Worm (Caenorhabditis elegans) whole organism, young adult: ENCODE data around the gene R160.10.

ENCODE experiments used
- B0019.2 ChIP-seq: fragments of 200-800 bp; sonication (Bioruptor generic); conservative IDR thresholded peaks from 2 replicates; pipeline ENCODE4 v1.3.6; 2022; ENCODE audit warnings: missing genetic modification reagents, missing genetic modification characterization, missing compliant biosample characterization
- B0035.1 ChIP-seq: sonication (generic microtip); optimal IDR thresholded peaks from 2 replicates; lab custom pipeline; 2016; ENCODE audit warnings: missing genetic modification characterization, mild to moderate bottlenecking, missing compliant biosample characterization, missing genotype, missing genetic modification reagents
- C06A6.2 ChIP-seq: fragments of 200-800 bp; sonication (Bioruptor generic); conservative IDR thresholded peaks from 2 replicates; pipeline ENCODE4 v1.3.6; 2022; ENCODE audit warnings: missing genetic modification characterization, missing compliant biosample characterization
- F22D6.2 ChIP-seq: sonication (generic microtip); optimal IDR thresholded peaks from 2 replicates; lab custom pipeline; 2016; ENCODE audit warnings: mild to moderate bottlenecking, missing genetic modification characterization, missing compliant biosample characterization
- F23B12.7 ChIP-seq: sonication (generic microtip); optimal IDR thresholded peaks from 2 replicates; lab custom pipeline; 2017; ENCODE audit warnings: missing genetic modification characterization, mild to moderate bottlenecking, missing compliant biosample characterization, antibody characterized with exemption, moderate library complexity; ENCODE audit not compliant: insufficient read depth
- Y53F4B.3 ChIP-seq: fragments of 200-800 bp; sonication (Bioruptor generic); IDR thresholded peaks from 2 replicates; pipeline ENCODE4 v1.3.6; 2022; ENCODE audit warnings: missing genetic modification reagents, missing genetic modification characterization, missing compliant biosample characterization
- Y95B8A.8 ChIP-seq: fragments of 200-800 bp; sonication (Bioruptor generic); IDR thresholded peaks from 2 replicates; pipeline ENCODE4 v1.3.6; 2022; ENCODE audit warnings: missing genetic modification reagents, missing genetic modification characterization, missing compliant biosample characterization
- ama-1 ChIP-seq, 3 experiments: fragments of 150-350 bp in 1 of 3; sonication (generic microtip) in 2 of 3; optimal IDR thresholded peaks; 2 replicates each; lab custom pipeline; 2014 to 2018; ENCODE audit warnings: missing biosample characterization in 2 of 3, missing genetic modification characterization in 2 of 3, missing genetic modification reagents in 2 of 3
- atf-7 ChIP-seq: sonication (generic microtip); optimal IDR thresholded peaks from 2 replicates; lab custom pipeline; 2017; ENCODE audit warnings: mild to moderate bottlenecking, missing genetic modification characterization, missing compliant biosample characterization
- attf-3 ChIP-seq: fragments of 200-800 bp; sonication (Bioruptor generic); conservative IDR thresholded peaks from 2 replicates; pipeline ENCODE4 v1.3.6; 2022; ENCODE audit warnings: missing genetic modification reagents, missing genetic modification characterization, missing compliant biosample characterization
- bed-1 ChIP-seq: fragments of 200-800 bp; sonication (Bioruptor generic); IDR thresholded peaks from 2 replicates; pipeline ENCODE4 v1.3.6; 2022; ENCODE audit warnings: missing genetic modification reagents, missing genetic modification characterization, missing compliant biosample characterization
- ceh-27 ChIP-seq: fragments of 200-800 bp; sonication (Bioruptor generic); optimal IDR thresholded peaks from 2 replicates; lab custom pipeline; 2018; ENCODE audit warnings: mild to moderate bottlenecking, missing genetic modification characterization, moderate library complexity, missing compliant biosample characterization
- die-1 ChIP-seq: sonication (generic microtip); optimal IDR thresholded peaks from 2 replicates; lab custom pipeline; 2016; ENCODE audit warnings: missing genotype, mild to moderate bottlenecking, missing genetic modification characterization, missing compliant biosample characterization
- dox-1 ChIP-seq: fragments of 200-800 bp; sonication (Bioruptor generic); IDR thresholded peaks from 2 replicates; pipeline ENCODE4 v1.3.6; 2022; ENCODE audit warnings: missing genetic modification reagents, missing genetic modification characterization, missing compliant biosample characterization
- egl-18 ChIP-seq: fragments of 200-800 bp; sonication (Bioruptor generic); IDR thresholded peaks from 2 replicates; pipeline ENCODE4 v1.3.6; 2022; ENCODE audit warnings: missing genetic modification reagents, missing genetic modification characterization, missing compliant biosample characterization
- egl-44 ChIP-seq: fragments of 200-800 bp; sonication (Bioruptor generic); IDR thresholded peaks from 2 replicates; pipeline ENCODE4 v1.3.6; 2022; ENCODE audit warnings: missing genetic modification reagents, missing genetic modification characterization, missing compliant biosample characterization
- egrh-3 ChIP-seq: fragments of 200-800 bp; sonication (Bioruptor generic); IDR thresholded peaks from 2 replicates; pipeline ENCODE4 v1.3.6; 2022; ENCODE audit warnings: missing genetic modification reagents, missing genetic modification characterization, missing compliant biosample characterization
- him-1 ChIP-seq: sonication (generic microtip); optimal IDR thresholded peaks from 2 replicates; lab custom pipeline; 2016; ENCODE audit warnings: missing genotype, missing genetic modification reagents, missing genetic modification characterization, missing compliant biosample characterization
- let-607 ChIP-seq, 2 experiments: fragments of 200-800 bp in 1 of 2; sonication (Bioruptor generic) in 1 of 2; sonication (generic microtip) in 1 of 2; optimal IDR thresholded peaks; 2 replicates each; lab custom pipeline; 2016 to 2018; ENCODE audit warnings: mild to moderate bottlenecking in 2 of 2, missing compliant biosample characterization in 2 of 2, missing genetic modification characterization in 2 of 2, moderate library complexity in 2 of 2, missing genotype in 1 of 2
- lin-40 ChIP-seq: sonication (generic microtip); optimal IDR thresholded peaks from 2 replicates; lab custom pipeline; 2016; ENCODE audit warnings: missing genetic modification characterization, mild to moderate bottlenecking, missing compliant biosample characterization, missing genotype, missing genetic modification reagents
- lir-1 ChIP-seq: fragments of 200-800 bp; sonication (Bioruptor generic); conservative IDR thresholded peaks from 2 replicates; pipeline ENCODE4 v1.3.6; 2022; ENCODE audit warnings: missing genetic modification reagents, missing genetic modification characterization, missing compliant biosample characterization
- madf-10 ChIP-seq: sonication (generic microtip); optimal IDR thresholded peaks from 2 replicates; lab custom pipeline; 2016; ENCODE audit warnings: mild to moderate bottlenecking, missing genetic modification characterization, missing compliant biosample characterization
- mcd-1 ChIP-seq: fragments of 200-800 bp; sonication (Bioruptor generic); IDR thresholded peaks from 2 replicates; pipeline ENCODE4 v1.3.6; 2022; ENCODE audit warnings: missing genetic modification reagents, missing genetic modification characterization, missing compliant biosample characterization
- nfya-2 ChIP-seq: fragments of 200-800 bp; sonication (Bioruptor generic); IDR thresholded peaks from 2 replicates; pipeline ENCODE4 v1.3.6; 2022; ENCODE audit warnings: missing genetic modification reagents, missing genetic modification characterization, missing compliant biosample characterization
- nhr-90 ChIP-seq: sonication (generic microtip); optimal IDR thresholded peaks from 2 replicates; lab custom pipeline; 2016; ENCODE audit warnings: missing genotype, mild to moderate bottlenecking, missing genetic modification characterization, missing compliant biosample characterization
- rec-8 ChIP-seq, 2 experiments: sonication (generic microtip); optimal IDR thresholded peaks; 2 replicates each; lab custom pipeline; 2016; ENCODE audit warnings: mild to moderate bottlenecking in 2 of 2, missing genetic modification characterization in 2 of 2, missing genetic modification reagents in 2 of 2, missing genotype in 2 of 2, missing biosample characterization in 1 of 2, missing compliant biosample characterization in 1 of 2, moderate library complexity in 1 of 2
- unc-62 ChIP-seq: fragments of 150-350 bp; optimal IDR thresholded peaks from 2 replicates; lab custom pipeline; 2014; ENCODE audit warnings: missing biosample characterization, missing genetic modification reagents, missing genetic modification characterization
- zfh-2 ChIP-seq: fragments of 200-800 bp; sonication (Bioruptor generic); conservative IDR thresholded peaks from 2 replicates; pipeline ENCODE4 v1.3.6; 2022; ENCODE audit warnings: missing genetic modification reagents, missing genetic modification characterization, missing compliant biosample characterization
- ztf-22 ChIP-seq: fragments of 200-800 bp; sonication (Bioruptor generic); optimal IDR thresholded peaks from 2 replicates; lab custom pipeline; 2018; ENCODE audit warnings: mild to moderate bottlenecking, missing genetic modification characterization, moderate library complexity, missing compliant biosample characterization

The R160.10 gene

DNA sequence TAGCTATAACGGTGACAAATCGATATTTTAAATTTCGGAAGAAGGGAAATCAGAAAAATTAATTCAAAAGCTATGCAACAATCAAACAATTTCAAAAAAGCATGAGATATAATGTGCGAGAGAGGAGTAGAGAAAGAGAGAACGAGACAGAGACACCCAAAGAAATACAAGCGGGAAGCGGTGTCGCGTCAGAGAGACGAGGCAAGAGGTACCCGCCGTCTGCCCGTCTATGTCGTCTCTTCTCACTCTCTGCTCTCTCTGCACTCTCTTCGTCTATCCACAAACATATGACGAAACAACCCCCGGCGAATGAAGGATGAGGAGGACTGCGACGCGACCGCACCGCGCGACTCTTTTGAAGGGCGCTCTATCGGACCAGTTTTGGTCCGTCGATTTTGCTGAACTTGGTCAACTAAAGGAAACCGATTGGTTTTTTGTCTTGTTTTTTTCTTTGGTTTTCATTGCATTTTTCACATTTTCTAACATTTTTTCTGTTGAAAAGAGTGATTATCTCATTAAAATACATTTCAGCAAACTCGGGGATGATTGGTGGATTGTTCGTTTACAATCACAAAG, 21.6 kb upstream of the R160.10 start, which contains the start of gene dpy-23 (continued):
- TF ChIP-seq let-607 (tag; optimal IDR thresholded peaks at IDR 0.05; lab: Kevin White, UChicago) (peak in 1 of 2 experiments; percentile 59), egl-18 (GFP tag; lab: Robert Waterston, UW) (no peak), B0035.1 (tag; lab: Kevin White, UChicago) (peak; percentile 12)

DNA sequence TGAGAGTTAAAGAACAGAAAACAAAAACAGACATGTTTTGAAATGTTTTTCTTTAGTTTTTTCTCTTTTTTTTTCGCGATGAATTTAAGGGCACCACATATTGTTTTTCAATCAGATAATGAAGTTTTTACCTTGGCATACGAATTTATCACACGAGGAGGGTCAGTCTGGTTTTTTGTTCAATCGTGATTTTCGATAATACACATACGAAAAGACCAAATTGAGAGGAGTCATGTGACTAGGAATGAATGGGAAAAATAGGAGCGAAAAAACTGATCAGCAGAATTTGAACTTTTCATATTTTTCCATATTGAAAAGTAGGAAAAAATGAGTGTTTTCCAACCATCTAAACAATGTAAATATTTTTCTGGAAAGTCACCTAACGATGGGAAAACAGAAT, 19.2 kb upstream of the R160.10 start:
- TF ChIP-seq dox-1 (no peak), C06A6.2 (GFP tag; lab: Robert Waterston, UW) (no peak), nfya-2 (GFP tag; lab: Robert Waterston, UW) (no peak), bed-1 (GFP tag; lab: Robert Waterston, UW) (no peak)

DNA sequence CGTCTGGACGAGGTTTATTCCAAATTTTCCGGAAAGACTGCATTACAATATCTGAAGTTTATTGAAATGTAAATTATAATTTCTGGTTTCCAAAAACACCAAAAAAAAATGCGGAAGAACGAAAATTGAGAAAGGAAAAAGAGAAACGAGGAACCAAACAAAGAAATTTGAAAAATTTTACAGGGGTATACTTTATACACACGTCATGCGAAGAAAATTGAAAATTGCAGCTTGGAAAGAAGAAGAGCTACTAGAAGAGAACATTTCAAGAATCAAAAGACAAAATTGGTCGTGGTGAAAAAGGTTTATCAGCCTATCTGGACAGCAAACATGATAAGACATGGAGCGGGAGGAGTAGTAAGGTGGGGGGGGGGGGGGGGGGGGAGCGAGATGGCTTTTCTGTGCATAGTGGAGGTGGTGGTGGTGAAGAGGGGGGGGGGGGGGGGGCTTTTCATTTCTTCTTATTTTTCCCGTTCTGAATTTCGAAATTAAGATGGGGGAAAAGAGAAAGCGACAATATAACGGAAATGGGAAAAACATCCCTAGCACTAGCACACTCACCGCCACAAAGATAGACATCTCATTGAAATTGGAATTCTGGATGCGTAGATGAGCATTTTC, 16.1 kb upstream of the R160.10 start, which contains the start of gene lst-2:
lst-2 (minus strand) TSS at position 51 of the 621 bp plus-strand sequence.
- peak; percentile 27; the same call in 1 of the 2 replicates for TF ChIP-seq mcd-1 (GFP tag; lab: Robert Waterston, UW)
- TF ChIP-seq zfh-2 (GFP tag; lab: Robert Waterston, UW): peak; percentile 79
- no peak for TF ChIP-seq atf-7 (tag; lab: Kevin White, UChicago)
- TF ChIP-seq ceh-27 (GFP tag; lab: Kevin White, UChicago): no peak
- peak; percentile 90; the same call in 1 of the 2 replicates for TF ChIP-seq egrh-3 (GFP tag; lab: Robert Waterston, UW)

DNA sequence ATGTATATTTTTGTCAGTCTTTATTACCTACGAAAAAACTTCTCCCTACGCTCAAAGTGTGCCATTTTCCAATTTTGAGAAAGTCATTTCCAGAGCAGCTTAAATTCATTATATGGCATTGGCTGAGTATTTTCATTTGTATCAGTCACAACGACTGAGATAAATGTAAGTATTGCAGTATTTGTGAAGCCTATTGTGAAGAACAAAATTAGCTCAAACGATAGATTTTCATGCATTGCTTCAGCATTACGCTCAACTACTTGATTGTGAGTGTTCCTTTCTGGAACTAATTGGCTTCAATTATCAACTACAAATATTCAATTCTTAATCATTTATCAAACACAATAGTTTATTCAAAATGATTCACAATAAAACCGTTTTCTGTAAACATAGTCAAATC, 10.4 kb upstream of the R160.10 start, which contains the start of gene R160.12:
R160.12 (minus strand) TSS at position 101 of the 400 bp plus-strand sequence.
- TF ChIP-seq him-1 (tag; lab: Kevin White, UChicago) (no peak), F23B12.7 (tag; lab: Kevin White, UChicago) (no peak), mcd-1 (GFP tag; lab: Robert Waterston, UW) (no peak), lir-1 (no peak), unc-62 (no peak), egl-44 (GFP tag; lab: Robert Waterston, UW) (no peak), nfya-2 (GFP tag; lab: Robert Waterston, UW) (no peak), lin-40 (tag; lab: Kevin White, UChicago) (no peak), bed-1 (GFP tag; lab: Robert Waterston, UW) (no peak), egrh-3 (GFP tag; lab: Robert Waterston, UW) (no peak), B0019.2 (GFP tag; lab: Robert Waterston, UW) (no peak)

DNA sequence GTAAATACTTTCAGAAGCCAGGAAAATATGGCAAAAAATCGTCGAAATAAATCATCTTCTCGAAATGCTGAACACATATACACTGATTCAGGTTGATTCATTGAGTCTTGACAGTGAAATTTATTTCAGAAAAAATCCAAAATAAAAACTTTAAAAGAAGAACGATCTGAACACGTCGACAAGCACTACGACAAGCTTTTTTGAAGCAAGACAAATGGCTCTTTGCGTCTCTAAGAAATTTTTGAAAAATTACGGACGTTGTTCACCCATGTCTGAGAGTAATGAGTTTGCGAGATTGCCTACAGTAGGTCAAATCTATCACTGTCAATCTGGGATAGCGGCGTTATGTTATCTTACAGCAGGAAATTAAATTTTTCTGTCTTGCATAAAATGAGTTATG, 9.5 kb upstream of the R160.10 start, which contains the start of gene R160.2:
R160.2 (minus strand) TSS at position 101 of the 400 bp plus-strand sequence.
- TF ChIP-seq die-1 (tag; lab: Kevin White, UChicago): no peak
- no peak for TF ChIP-seq Y53F4B.3
- no peak for TF ChIP-seq let-607 (tag; optimal IDR thresholded peaks at IDR 0.05; lab: Kevin White, UChicago)
- TF ChIP-seq attf-3: no peak
- no peak for TF ChIP-seq Y95B8A.8 (GFP tag; lab: Robert Waterston, UW)

DNA sequence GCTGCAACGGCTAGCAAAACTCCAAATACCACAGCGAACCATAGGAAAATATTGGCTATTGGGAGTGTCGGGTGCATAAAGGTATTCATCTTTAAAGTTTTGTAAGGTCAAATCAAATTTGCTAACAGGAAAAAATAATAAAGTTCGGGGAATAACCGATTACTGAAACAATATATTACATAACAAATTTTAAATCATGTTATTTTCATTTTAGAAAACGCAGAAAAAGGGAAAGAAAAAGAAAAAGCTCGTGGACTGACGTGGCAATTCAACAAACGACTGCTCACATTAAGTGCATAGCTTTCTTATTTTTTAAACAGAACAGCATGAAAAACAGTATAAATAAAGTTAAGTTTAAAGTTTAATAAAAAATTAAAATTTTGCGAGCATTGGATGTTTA, 5.8 kb upstream of the R160.10 start, which contains the start of gene R160.6:
R160.6 (minus strand) TSS at position 101 of the 400 bp plus-strand sequence.
- TF ChIP-seq unc-62: no peak
- no peak for TF ChIP-seq ztf-22 (GFP tag; lab: Kevin White, UChicago)
- TF ChIP-seq nhr-90 (tag; lab: Kevin White, UChicago): no peak
- TF ChIP-seq madf-10 (tag; lab: Kevin White, UChicago): no peak
- no peak for TF ChIP-seq ama-1 (optimal IDR thresholded peaks at IDR 0.05; lab: Kevin White, UChicago)
- no peak for TF ChIP-seq ama-1 (GFP tag; optimal IDR thresholded peaks at IDR 0.05; lab: Kevin White, UChicago)
- TF ChIP-seq F22D6.2 (tag; lab: Kevin White, UChicago): no peak
- TF ChIP-seq rec-8 (tag; optimal IDR thresholded peaks at IDR 0.05; lab: Kevin White, UChicago): no peak
